Fruit fly (Drosophila melanogaster) whole organism, embryonic: ENCODE results near the gene CG15514.

ENCODE experiments used
- CG10565 ChIP-seq: fragments of 200-800 bp; sonication (Bioruptor generic); optimal IDR thresholded peaks from 3 replicates; lab custom pipeline; 2016; ENCODE audit warnings: missing biosample characterization, mild to moderate bottlenecking, missing genetic modification characterization
- CG10959 ChIP-seq: fragments of 200-800 bp; sonication (Bioruptor generic); IDR thresholded peaks from 2 replicates; pipeline ENCODE4 v1.3.6; 2022; ENCODE audit warnings: missing biosample characterization, missing genetic modification characterization
- CG11247 ChIP-seq: fragments of 200-800 bp; sonication (Bioruptor generic); IDR thresholded peaks from 2 replicates; pipeline ENCODE4 v1.3.6; 2022; ENCODE audit warnings: missing biosample characterization, missing genetic modification characterization
- CG12155 ChIP-seq: fragments of 200-800 bp; sonication (Bioruptor generic); optimal IDR thresholded peaks from 3 replicates; lab custom pipeline; 2016; ENCODE audit warnings: missing biosample characterization, missing genetic modification characterization
- CG12391 ChIP-seq: fragments of 200-800 bp; sonication (Bioruptor generic); optimal IDR thresholded peaks from 3 replicates; lab custom pipeline; 2018; ENCODE audit warnings: missing biosample characterization, mild to moderate bottlenecking, missing genetic modification characterization, moderate library complexity
- CG14050 ChIP-seq: fragments of 200-800 bp; sonication (Bioruptor generic); IDR thresholded peaks from 3 replicates; pipeline ENCODE4 v1.3.6; 2022; ENCODE audit warnings: missing biosample characterization, missing genetic modification characterization
- CG17186 ChIP-seq: fragments of 200-800 bp; sonication (Bioruptor generic); optimal IDR thresholded peaks from 3 replicates; lab custom pipeline; 2017; ENCODE audit warnings: missing biosample characterization, missing genetic modification reagents, missing genetic modification characterization
- CG3281 ChIP-seq: fragments of 200-800 bp; sonication (Bioruptor generic); optimal IDR thresholded peaks from 3 replicates; lab custom pipeline; 2017; ENCODE audit warnings: missing biosample characterization, mild to moderate bottlenecking, missing genetic modification characterization
- CG34422 ChIP-seq: fragments of 200-800 bp; sonication (Bioruptor generic); IDR thresholded peaks from 3 replicates; pipeline ENCODE4 v1.3.6; 2022; ENCODE audit warnings: missing biosample characterization, missing genetic modification characterization
- CG4328 ChIP-seq: fragments of 200-800 bp; sonication (Bioruptor generic); optimal IDR thresholded peaks from 3 replicates; lab custom pipeline; 2017; ENCODE audit warnings: missing biosample characterization, missing genetic modification reagents, missing genetic modification characterization
- CG4424 ChIP-seq: fragments of 200-800 bp; sonication (Bioruptor generic); optimal IDR thresholded peaks from 3 replicates; lab custom pipeline; 2016; ENCODE audit warnings: missing biosample characterization, missing genetic modification characterization
- CG9215 ChIP-seq: fragments of 200-800 bp; sonication (Bioruptor generic); IDR thresholded peaks from 2 replicates; pipeline ENCODE4 v1.3.6; 2022; ENCODE audit warnings: missing biosample characterization, missing genetic modification characterization
- CG9932 ChIP-seq: fragments of 200-800 bp; sonication (Bioruptor generic); IDR thresholded peaks from 2 replicates; pipeline ENCODE4 v1.3.6; 2022; ENCODE audit warnings: missing biosample characterization, missing genetic modification characterization
- CkIIα-i1 ChIP-seq: fragments of 200-800 bp; sonication (Bioruptor generic); IDR thresholded peaks from 2 replicates; pipeline ENCODE4 v1.3.6; 2022; ENCODE audit warnings: missing biosample characterization, missing genetic modification characterization
- ERR ChIP-seq: fragments of 200-800 bp; sonication (Bioruptor generic); optimal IDR thresholded peaks from 2 replicates; lab custom pipeline; 2016; ENCODE audit warnings: missing biosample characterization, missing genetic modification characterization
- Ets97D ChIP-seq: fragments of 200-800 bp; sonication (Bioruptor generic); optimal IDR thresholded peaks from 3 replicates; lab custom pipeline; 2016; ENCODE audit warnings: missing biosample characterization, missing genetic modification characterization
- GATAe ChIP-seq: fragments of 200-800 bp; sonication (Bioruptor generic); conservative IDR thresholded peaks from 2 replicates; pipeline ENCODE4 v1.3.6; 2022; ENCODE audit warnings: missing biosample characterization, missing genetic modification characterization
- Hand ChIP-seq: fragments of 200-800 bp; sonication (Bioruptor generic); optimal IDR thresholded peaks from 2 replicates; lab custom pipeline; 2017; ENCODE audit warnings: mild to moderate bottlenecking, missing biosample characterization, missing genetic modification reagents, missing genetic modification characterization
- Hsf ChIP-seq: fragments of 200-800 bp; sonication (Bioruptor generic); optimal IDR thresholded peaks from 3 replicates; lab custom pipeline; 2016; ENCODE audit warnings: missing biosample characterization, missing genetic modification characterization
- Lhr ChIP-seq: fragments of 200-800 bp; sonication (Bioruptor generic); optimal IDR thresholded peaks from 3 replicates; lab custom pipeline; 2017; ENCODE audit warnings: mild to moderate bottlenecking, missing biosample characterization, missing genetic modification reagents, missing genetic modification characterization
- MTF-1 ChIP-seq: fragments of 200-800 bp; sonication (Bioruptor generic); optimal IDR thresholded peaks from 2 replicates; lab custom pipeline; 2018; ENCODE audit warnings: missing biosample characterization, mild to moderate bottlenecking, missing genetic modification characterization, borderline replicate concordance
- Meics ChIP-seq: fragments of 200-800 bp; sonication (Bioruptor generic); optimal IDR thresholded peaks from 2 replicates; lab custom pipeline; 2017; ENCODE audit warnings: missing biosample characterization, mild to moderate bottlenecking, missing genetic modification characterization
- Mes4 ChIP-seq: fragments of 200-800 bp; sonication (Bioruptor generic); optimal IDR thresholded peaks from 2 replicates; lab custom pipeline; 2016; ENCODE audit warnings: missing biosample characterization, missing genetic modification characterization
- Rfx ChIP-seq: fragments of 200-800 bp; sonication (Bioruptor generic); IDR thresholded peaks from 2 replicates; pipeline ENCODE4 v1.3.6; 2022; ENCODE audit warnings: missing biosample characterization, missing genetic modification characterization
- Scr ChIP-seq: fragments of 200-800 bp; sonication (Bioruptor generic); IDR thresholded peaks from 2 replicates; pipeline ENCODE4 v1.3.6; 2022; ENCODE audit warnings: missing biosample characterization, missing genetic modification characterization; ENCODE audit not compliant: partially characterized antibody
- Side ChIP-seq: fragments of 200-800 bp; sonication (Bioruptor generic); optimal IDR thresholded peaks from 2 replicates; lab custom pipeline; 2016; ENCODE audit warnings: missing biosample characterization, missing genetic modification characterization
- TFAM ChIP-seq: fragments of 200-800 bp; sonication (Bioruptor generic); optimal IDR thresholded peaks from 2 replicates; lab custom pipeline; 2017; ENCODE audit warnings: missing biosample characterization, missing genetic modification characterization, inconsistent platforms
- Usf ChIP-seq: fragments of 200-800 bp; sonication (Bioruptor generic); optimal IDR thresholded peaks from 2 replicates; lab custom pipeline; 2017; ENCODE audit warnings: missing genotype, missing biosample characterization, missing genetic modification characterization
- abd-A ChIP-seq: fragments of 200-800 bp; sonication (Bioruptor generic); optimal IDR thresholded peaks from 3 replicates; lab custom pipeline; 2019; ENCODE audit warnings: missing biosample characterization, mild to moderate bottlenecking, missing genetic modification characterization, moderate library complexity
- az2 ChIP-seq: fragments of 200-800 bp; sonication (Bioruptor generic); optimal IDR thresholded peaks from 3 replicates; lab custom pipeline; 2016; ENCODE audit warnings: missing biosample characterization, missing genetic modification characterization
- bowl ChIP-seq: fragments of 200-800 bp; sonication (Bioruptor generic); IDR thresholded peaks from 2 replicates; pipeline ENCODE4 v1.3.6; 2022; ENCODE audit warnings: missing biosample characterization, missing genetic modification characterization
- chn ChIP-seq: fragments of 200-800 bp; sonication (Bioruptor generic); optimal IDR thresholded peaks from 2 replicates; lab custom pipeline; 2016; ENCODE audit warnings: missing biosample characterization, missing genetic modification characterization
- crp ChIP-seq, 2 experiments: fragments of 200-800 bp; sonication (Bioruptor generic); optimal IDR thresholded peaks; 2 replicates in 1 of 2; 3 replicates in 1 of 2; lab custom pipeline; 2017; ENCODE audit warnings: missing biosample characterization in 2 of 2, missing genetic modification characterization in 2 of 2, mild to moderate bottlenecking in 1 of 2, moderate library complexity in 1 of 2
- dimm ChIP-seq: fragments of 200-800 bp; sonication (Bioruptor generic); IDR thresholded peaks from 2 replicates; pipeline ENCODE4 v1.3.6; 2022; ENCODE audit warnings: missing biosample characterization, missing genetic modification characterization
- disco-r ChIP-seq: fragments of 200-800 bp; sonication (Bioruptor generic); optimal IDR thresholded peaks from 2 replicates; lab custom pipeline; 2016; ENCODE audit warnings: missing biosample characterization, missing genetic modification characterization
- dmrt99B ChIP-seq: fragments of 200-800 bp; sonication (Bioruptor generic); optimal IDR thresholded peaks from 2 replicates; lab custom pipeline; 2018; ENCODE audit warnings: missing biosample characterization, mild to moderate bottlenecking, missing genetic modification characterization, moderate library complexity
- dysf ChIP-seq: fragments of 200-800 bp; sonication (Bioruptor generic); IDR thresholded peaks from 3 replicates; pipeline ENCODE4 v1.3.6; 2022; ENCODE audit warnings: missing biosample characterization, missing genetic modification characterization
- esg ChIP-seq: fragments of 200-800 bp; sonication (Bioruptor generic); conservative IDR thresholded peaks from 2 replicates; pipeline ENCODE4 v1.3.6; 2022; ENCODE audit warnings: missing biosample characterization, missing genetic modification characterization
- fd102C ChIP-seq: fragments of 200-800 bp; sonication (Bioruptor generic); optimal IDR thresholded peaks from 2 replicates; lab custom pipeline; 2018; ENCODE audit warnings: missing biosample characterization, mild to moderate bottlenecking, missing genetic modification characterization, moderate library complexity
- gcm2 ChIP-seq: fragments of 200-800 bp; sonication (Bioruptor generic); optimal IDR thresholded peaks from 2 replicates; lab custom pipeline; 2016; ENCODE audit warnings: missing biosample characterization, missing genetic modification characterization
- hth ChIP-seq: fragments of >200 bp; optimal IDR thresholded peaks from 2 replicates; lab custom pipeline; 2017; ENCODE audit warnings: inconsistent platforms
- inv ChIP-seq: fragments of 200-800 bp; sonication (Bioruptor generic); IDR thresholded peaks from 2 replicates; pipeline ENCODE4 v1.3.6; 2022; ENCODE audit warnings: missing biosample characterization, missing genetic modification characterization; ENCODE audit not compliant: partially characterized antibody
- ken ChIP-seq: fragments of 200-800 bp; sonication (Bioruptor generic); IDR thresholded peaks from 3 replicates; pipeline ENCODE4 v1.3.6; 2022; ENCODE audit warnings: missing biosample characterization, missing genetic modification characterization
- nom ChIP-seq: fragments of 200-800 bp; sonication (Bioruptor generic); optimal IDR thresholded peaks from 2 replicates; lab custom pipeline; 2017; ENCODE audit warnings: missing biosample characterization, missing genetic modification characterization, mild to moderate bottlenecking, moderate library complexity, missing genetic modification reagents
- onecut ChIP-seq: fragments of 200-800 bp; sonication (Bioruptor generic); IDR thresholded peaks from 2 replicates; pipeline ENCODE4 v1.3.6; 2022; ENCODE audit warnings: missing biosample characterization, missing genetic modification characterization
- p53 ChIP-seq: fragments of 200-800 bp; sonication (Bioruptor generic); optimal IDR thresholded peaks from 2 replicates; lab custom pipeline; 2016; ENCODE audit warnings: missing biosample characterization, missing genetic modification characterization
- trem ChIP-seq: fragments of 200-800 bp; optimal IDR thresholded peaks from 3 replicates; lab custom pipeline; 2019; ENCODE audit warnings: missing biosample characterization, mild to moderate bottlenecking, missing genetic modification characterization, moderate library complexity
- wdn ChIP-seq: fragments of 200-800 bp; sonication (Bioruptor generic); IDR thresholded peaks from 2 replicates; pipeline ENCODE4 v1.3.6; 2022; ENCODE audit warnings: missing biosample characterization, missing genetic modification characterization
- zf30C ChIP-seq: fragments of 200-800 bp; sonication (Bioruptor generic); optimal IDR thresholded peaks from 3 replicates; lab custom pipeline; 2018; ENCODE audit warnings: missing biosample characterization, mild to moderate bottlenecking, missing genetic modification characterization

The CG15514 gene

dm6 chr3R:29861432-29862249 lies at the start of gene CG15514, which contains the start of gene RpS8 (continued):
- TF ChIP-seq CG9215 (GFP tag; lab: Robert Waterston, UW): no peak
- peak; percentile 65 for TF ChIP-seq MTF-1 (GFP tag; lab: Kevin White, UChicago)
- TF ChIP-seq crp (GFP tag; optimal IDR thresholded peaks at IDR 0.05; lab: Kevin White, UChicago): peak in 1 of 2 experiments; percentile 14
- peak; percentile 25 for TF ChIP-seq p53
- TF ChIP-seq dysf (GFP tag; lab: Robert Waterston, UW): peak; percentile 46; the same call in 2 of the 3 replicates
- no peak for TF ChIP-seq fd102C (GFP tag; lab: Kevin White, UChicago)
- TF ChIP-seq disco-r: no peak
- no peak for TF ChIP-seq Hand (GFP tag; lab: Kevin White, UChicago)
- TF ChIP-seq CG17186 (GFP tag; lab: Kevin White, UChicago): peak; percentile 100
- peak; percentile 8 for TF ChIP-seq Usf
- TF ChIP-seq CkIIα-i1 (GFP tag; lab: Robert Waterston, UW): no peak
- TF ChIP-seq onecut (GFP tag; lab: Robert Waterston, UW): peak; percentile 67
- no peak for TF ChIP-seq TFAM (GFP tag; lab: Kevin White, UChicago)
- TF ChIP-seq ken (GFP tag; lab: Robert Waterston, UW): 0 out of 3 replicates have a peak, but pooled peaks have one; percentile 38
- peak; percentile 97 for TF ChIP-seq Ets97D (GFP tag; lab: Kevin White, UChicago)
- TF ChIP-seq Rfx (GFP tag; lab: Robert Waterston, UW): peak; percentile 73
- TF ChIP-seq nom (GFP tag; lab: Kevin White, UChicago): peak; percentile 45
- 0 out of 2 replicates have a peak, but pooled peaks have one; percentile 28 for TF ChIP-seq CG11247 (GFP tag; lab: Robert Waterston, UW)
- no peak for TF ChIP-seq dmrt99B
- TF ChIP-seq CG12155 (GFP tag; lab: Kevin White, UChicago): peak; percentile 19
- TF ChIP-seq Meics (GFP tag; lab: Kevin White, UChicago): peak; percentile 82
- TF ChIP-seq CG12391: peak; percentile 74
- TF ChIP-seq zf30C: peak; percentile 14
- TF ChIP-seq esg: no peak; the same call in 1 of the 2 replicates
- peak; percentile 42 for TF ChIP-seq Side (GFP tag; lab: Kevin White, UChicago)
- TF ChIP-seq CG9932 (GFP tag; lab: Robert Waterston, UW): peak; percentile 65
- TF ChIP-seq CG14050 (GFP tag; lab: Robert Waterston, UW): no peak
- TF ChIP-seq Hsf (GFP tag; lab: Kevin White, UChicago): peak; percentile 3
- peak; percentile 62; the same call in 1 of the 3 replicates for TF ChIP-seq CG34422 (GFP tag; lab: Robert Waterston, UW)
- TF ChIP-seq CG4328 (GFP tag; lab: Kevin White, UChicago): peak; percentile 72
- TF ChIP-seq CG10959 (GFP tag; lab: Robert Waterston, UW): no peak
- peak; percentile 57 for TF ChIP-seq CG3281
- TF ChIP-seq inv (GFP tag; lab: Robert Waterston, UW): no peak
- no peak for TF ChIP-seq GATAe
- no peak for TF ChIP-seq dimm (GFP tag; lab: Robert Waterston, UW)
- peak; percentile 42 for TF ChIP-seq CG4424
- peak; percentile 78 for TF ChIP-seq Mes4 (GFP tag; lab: Kevin White, UChicago)
- TF ChIP-seq wdn (GFP tag; lab: Robert Waterston, UW): 0 out of 2 replicates have a peak, but pooled peaks have one; percentile 4
- TF ChIP-seq gcm2 (GFP tag; lab: Kevin White, UChicago): no peak
- TF ChIP-seq Lhr (GFP tag; lab: Kevin White, UChicago): peak; percentile 69
- TF ChIP-seq ERR: peak; percentile 36
- no peak for TF ChIP-seq abd-A
- TF ChIP-seq bowl (GFP tag; lab: Robert Waterston, UW): no peak
- TF ChIP-seq hth (lab: Kevin White, UChicago): no peak
- no peak for TF ChIP-seq Scr (GFP tag; lab: Robert Waterston, UW)
- peak; percentile 29 for TF ChIP-seq az2 (GFP tag; lab: Kevin White, UChicago)
- TF ChIP-seq CG10565: no peak
- TF ChIP-seq trem (tag; lab: Kevin White, UChicago): peak; percentile 66
- TF ChIP-seq chn: no peak
